Fruit fly (Drosophila melanogaster): ENCODE measurements around the gene CG2336.

The CG2336 gene

dm6 chr3R:6593068-6593567, 12.5 kb downstream of the CG2336 start, which contains the start of gene dpr11:
Gene dpr11 (minus strand): TSS chr3R:6593330.
- TF ChIP-seq dl (GFP tag; optimal IDR thresholded peaks at IDR 0.05; ENCODE audit: insufficient read depth in 1 of 2, partially characterized antibody in 2 of 2) (no peak), Abd-B (GFP tag; optimal IDR thresholded peaks at IDR 0.05) (no peak), Rel (GFP tag; optimal IDR thresholded peaks at IDR 0.05) (no peak), Rel (tag; optimal IDR thresholded peaks at IDR 0.05) (no peak), CrebA (GFP tag; optimal IDR thresholded peaks at IDR 0.05; ENCODE audit: borderline replicate concordance) (no peak), h (GFP tag; optimal IDR thresholded peaks at IDR 0.05) (no peak), pan (optimal IDR thresholded peaks at IDR 0.05) (no peak), Dfd (GFP tag; optimal IDR thresholded peaks at IDR 0.05) (no peak), Hr83 (GFP tag; optimal IDR thresholded peaks at IDR 0.05; ENCODE audit: poor library complexity, severe bottlenecking) (no peak), brk (GFP tag; optimal IDR thresholded peaks at IDR 0.05) (no peak), Vsx2 (GFP tag; optimal IDR thresholded peaks at IDR 0.05; ENCODE audit: partially characterized antibody) (no peak), Mio (GFP tag; optimal IDR thresholded peaks at IDR 0.05) (no peak), tai (GFP tag; optimal IDR thresholded peaks at IDR 0.05) (no peak), GATAd (GFP tag; optimal IDR thresholded peaks at IDR 0.05) (no peak), Hr78 (GFP tag; optimal IDR thresholded peaks at IDR 0.05) (no peak), rgr (GFP tag; optimal IDR thresholded peaks at IDR 0.05) (no peak), jim (GFP tag; optimal IDR thresholded peaks at IDR 0.05) (no peak), Jra (GFP tag; optimal IDR thresholded peaks at IDR 0.05) (no peak)

dm6 chr3R:6597922-6598321, 17.3 kb downstream of the CG2336 start, which contains the start of gene CG1138:
Gene CG1138 (minus strand): TSS chr3R:6598022.
- TF ChIP-seq Rel (GFP tag; optimal IDR thresholded peaks at IDR 0.05) (no peak), Rel (tag; optimal IDR thresholded peaks at IDR 0.05) (no peak), psq (GFP tag; optimal IDR thresholded peaks at IDR 0.05) (no peak), Hr78 (GFP tag; optimal IDR thresholded peaks at IDR 0.05) (no peak), Jra (GFP tag; optimal IDR thresholded peaks at IDR 0.05) (no peak), CG9705 (GFP tag; optimal IDR thresholded peaks at IDR 0.05) (no peak), Vsx2 (GFP tag; optimal IDR thresholded peaks at IDR 0.05; ENCODE audit: partially characterized antibody) (no peak), sv (GFP tag; optimal IDR thresholded peaks at IDR 0.05) (no peak), HLH106 (tag; optimal IDR thresholded peaks at IDR 0.05) (no peak), Mio (GFP tag; optimal IDR thresholded peaks at IDR 0.05) (no peak), dl (GFP tag; optimal IDR thresholded peaks at IDR 0.05; ENCODE audit: insufficient read depth in 1 of 2, partially characterized antibody in 2 of 2) (no peak), h (GFP tag; optimal IDR thresholded peaks at IDR 0.05) (no peak), tai (GFP tag; optimal IDR thresholded peaks at IDR 0.05) (no peak), N (GFP tag; optimal IDR thresholded peaks at IDR 0.05) (no peak), foxo (GFP tag; optimal IDR thresholded peaks at IDR 0.05) (no peak), brk (GFP tag; optimal IDR thresholded peaks at IDR 0.05) (no peak)

- TF ChIP-seq Mio (GFP tag; optimal IDR thresholded peaks at IDR 0.05), result no peak
- TF ChIP-seq jim (GFP tag; optimal IDR thresholded peaks at IDR 0.05), result no peak
- no peak for TF ChIP-seq woc (GFP tag; optimal IDR thresholded peaks at IDR 0.05)
- no peak for TF ChIP-seq dl (GFP tag; optimal IDR thresholded peaks at IDR 0.05; ENCODE audit: insufficient read depth in 1 of 2, partially characterized antibody in 2 of 2)
- TF ChIP-seq br (GFP tag; optimal IDR thresholded peaks at IDR 0.05), result no peak
- TF ChIP-seq tai (GFP tag; optimal IDR thresholded peaks at IDR 0.05), result no peak
- TF ChIP-seq sv (GFP tag; optimal IDR thresholded peaks at IDR 0.05), result no peak
- TF ChIP-seq Myc (optimal IDR thresholded peaks at IDR 0.05), result no peak
- no peak for TF ChIP-seq foxo (GFP tag; optimal IDR thresholded peaks at IDR 0.05)
- TF ChIP-seq pan (optimal IDR thresholded peaks at IDR 0.05), result no peak
- TF ChIP-seq lola (GFP tag; optimal IDR thresholded peaks at IDR 0.05), result no peak
These were observed 20.4 kb downstream of the CG2336 start, which contains the start of gene CG31482 for dm6 chr3R:6600942-6601341. Gene CG31482 (plus strand): TSS chr3R:6601242.

- TF ChIP-seq fru (GFP tag; optimal IDR thresholded peaks at IDR 0.05) (no peak), dsf (GFP tag; optimal IDR thresholded peaks at IDR 0.05; ENCODE audit: borderline replicate concordance) (no peak), OdsH (GFP tag; optimal IDR thresholded peaks at IDR 0.05) (no peak), Myc (optimal IDR thresholded peaks at IDR 0.05) (no peak), Sp1 (GFP tag; optimal IDR thresholded peaks at IDR 0.05) (no peak), Hnf4 (GFP tag; optimal IDR thresholded peaks at IDR 0.05) (no peak), dmrt93B (GFP tag; optimal IDR thresholded peaks at IDR 0.05) (no peak), brk (GFP tag; optimal IDR thresholded peaks at IDR 0.05) (no peak), Dif (GFP tag; optimal IDR thresholded peaks at IDR 0.05; ENCODE audit: partially characterized antibody) (no peak), ey (GFP tag; optimal IDR thresholded peaks at IDR 0.05) (no peak), sv (GFP tag; optimal IDR thresholded peaks at IDR 0.05) (no peak), Dfd (GFP tag; optimal IDR thresholded peaks at IDR 0.05) (no peak), Mio (GFP tag; optimal IDR thresholded peaks at IDR 0.05) (no peak), Abd-B (GFP tag; optimal IDR thresholded peaks at IDR 0.05) (no peak), Hr83 (GFP tag; optimal IDR thresholded peaks at IDR 0.05; ENCODE audit: poor library complexity, severe bottlenecking) (no peak), lola (GFP tag; optimal IDR thresholded peaks at IDR 0.05) (no peak), Vsx2 (GFP tag; optimal IDR thresholded peaks at IDR 0.05; ENCODE audit: partially characterized antibody) (no peak), dl (GFP tag; optimal IDR thresholded peaks at IDR 0.05; ENCODE audit: insufficient read depth in 1 of 2, partially characterized antibody in 2 of 2) (no peak), tai (GFP tag; optimal IDR thresholded peaks at IDR 0.05) (no peak), HLH106 (tag; optimal IDR thresholded peaks at IDR 0.05) (no peak)
These were observed 24.6 kb downstream of the CG2336 start for dm6 chr3R:6605142-6605541.

Data from whole organism, wandering third instar larva.